Worm (Caenorhabditis elegans): ENCODE results near the gene nhr-282.

Gene nhr-282

DNA sequence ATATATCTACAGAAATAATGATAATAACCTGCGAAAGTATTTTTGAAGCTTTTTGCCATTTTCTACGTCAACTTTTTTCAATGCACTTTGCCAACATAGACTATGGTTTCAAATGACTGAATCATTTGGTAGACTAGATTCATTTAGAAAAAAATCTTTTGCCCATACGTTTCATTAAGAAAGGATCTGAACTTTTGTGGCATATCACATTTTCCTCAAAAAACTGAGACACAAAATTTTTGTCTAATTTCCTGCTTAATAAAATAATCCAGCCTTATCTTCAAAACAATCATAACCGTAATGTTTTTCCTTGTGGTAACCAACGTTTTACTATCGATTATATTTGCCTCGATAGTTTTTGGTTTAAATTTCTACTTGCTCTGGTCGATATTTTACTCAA lies 14.0 kb downstream of the nhr-282 start, which contains the start of gene srbc-51:
Gene srbc-51, plus strand, starts transcription at position 301 of the 400 bp plus-strand sequence.
- no peak for TF ChIP-seq fkh-4 (tag; optimal IDR thresholded peaks at IDR 0.05; ENCODE audit: borderline replicate concordance)
- no peak for TF ChIP-seq hlh-17 (GFP tag; optimal IDR thresholded peaks at IDR 0.05; ENCODE audit: borderline replicate concordance)
- TF ChIP-seq mdl-1 (tag; optimal IDR thresholded peaks at IDR 0.05) = no peak
- no peak for TF ChIP-seq pax-3 (tag; optimal IDR thresholded peaks at IDR 0.05)
- TF ChIP-seq zag-1 (tag; optimal IDR thresholded peaks at IDR 0.05) = no peak
- TF ChIP-seq sox-4 (tag; optimal IDR thresholded peaks at IDR 0.05) = no peak
- no peak for TF ChIP-seq mep-1 (tag; optimal IDR thresholded peaks at IDR 0.05)
- TF ChIP-seq lsy-2 (tag; optimal IDR thresholded peaks at IDR 0.05) = no peak
- no peak for TF ChIP-seq lin-15B (tag; optimal IDR thresholded peaks at IDR 0.05)
- TF ChIP-seq blmp-1 (tag; optimal IDR thresholded peaks at IDR 0.05) = no peak
- no peak for TF ChIP-seq hpl-2 (GFP tag; optimal IDR thresholded peaks at IDR 0.05)
- TF ChIP-seq nhr-90 (tag; optimal IDR thresholded peaks at IDR 0.05; ENCODE audit: poor library complexity) = no peak

DNA sequence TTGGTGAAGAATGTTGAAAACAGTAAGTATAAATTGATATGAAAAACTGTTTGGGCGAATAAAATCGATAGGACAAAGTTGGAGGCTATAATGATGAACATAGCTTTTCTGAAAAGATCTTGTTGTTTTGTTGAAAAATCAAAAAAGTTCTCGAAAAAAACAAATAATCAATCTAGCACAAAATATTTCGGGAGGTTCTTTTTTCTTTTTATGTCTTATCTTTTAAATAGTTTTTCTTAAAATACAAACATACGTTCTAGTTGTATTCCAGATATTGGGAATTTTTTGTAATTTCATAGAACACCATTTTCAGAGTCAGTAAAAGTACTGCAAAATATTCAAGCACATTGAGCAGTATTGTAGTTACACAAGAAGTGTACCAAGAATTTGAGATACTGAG lies 17.8 kb downstream of the nhr-282 start, which contains the start of gene srbc-55:
Gene srbc-55, minus strand, starts transcription at position 101 of the 400 bp plus-strand sequence.
- TF ChIP-seq ztf-11 (tag; optimal IDR thresholded peaks at IDR 0.05) = no peak
- no peak for TF ChIP-seq fkh-4 (tag; optimal IDR thresholded peaks at IDR 0.05; ENCODE audit: borderline replicate concordance)
- TF ChIP-seq swsn-7 (tag; optimal IDR thresholded peaks at IDR 0.05) = no peak
- TF ChIP-seq efl-3 (GFP tag; optimal IDR thresholded peaks at IDR 0.05) = no peak
- TF ChIP-seq lin-15B (tag; optimal IDR thresholded peaks at IDR 0.05) = no peak

DNA sequence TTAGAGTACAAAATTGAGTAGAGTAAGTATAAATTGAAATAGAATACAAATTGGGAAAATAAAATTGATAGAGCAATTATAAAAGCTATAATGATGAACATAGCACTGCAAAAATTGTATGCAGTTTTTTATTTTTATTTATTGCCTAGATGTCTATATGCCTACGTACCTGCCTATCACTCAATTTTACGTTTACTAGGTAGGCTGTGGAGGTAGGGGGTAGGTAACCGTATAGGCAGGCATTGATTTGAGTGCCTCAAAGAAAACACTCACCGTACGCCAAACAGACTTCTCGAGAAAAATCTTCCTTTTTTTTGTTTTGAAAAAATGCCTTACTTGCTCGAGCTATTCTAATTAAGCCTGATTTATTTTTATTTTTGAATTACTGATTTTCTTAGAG lies 19.5 kb downstream of the nhr-282 start, which contains the start of gene srbc-56:
Gene srbc-56, minus strand, starts transcription at position 101 of the 400 bp plus-strand sequence.
- TF ChIP-seq ceh-63 (GFP tag; optimal IDR thresholded peaks at IDR 0.05) (no peak), fkh-8 (tag; optimal IDR thresholded peaks at IDR 0.05) (no peak), grh-1 (GFP tag; IDR thresholded peaks at IDR 0.05) (no peak), unc-86 (tag; optimal IDR thresholded peaks at IDR 0.05) (no peak), blmp-1 (tag; optimal IDR thresholded peaks at IDR 0.05) (no peak), mab-9 (GFP tag; IDR thresholded peaks at IDR 0.05) (no peak), aly-2 (tag; optimal IDR thresholded peaks at IDR 0.05) (no peak), skn-1 (tag; optimal IDR thresholded peaks at IDR 0.05) (no peak), dpl-1 (GFP tag; optimal IDR thresholded peaks at IDR 0.05) (no peak), tbx-2 (tag; optimal IDR thresholded peaks at IDR 0.05) (no peak)

DNA sequence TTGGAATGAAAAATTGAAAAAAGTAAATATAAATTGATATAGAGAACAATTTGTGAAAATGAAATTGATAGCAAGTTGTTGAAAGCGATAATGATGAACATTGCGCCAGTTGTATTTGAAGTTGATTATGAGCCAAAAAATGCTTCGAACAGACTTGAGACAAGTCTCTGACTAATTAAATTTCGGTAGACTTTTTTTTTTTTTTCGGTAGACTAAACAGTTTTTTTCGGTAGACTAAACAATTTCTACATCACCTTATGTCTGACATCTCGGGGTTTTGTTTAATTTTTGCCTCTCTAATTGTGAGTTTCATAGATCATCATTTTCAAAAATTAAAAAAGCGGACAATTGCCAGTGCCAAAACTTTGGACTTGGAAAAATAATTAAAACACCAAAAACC lies 21.5 kb downstream of the nhr-282 start, which contains the start of gene srbc-54:
Gene srbc-54, minus strand, starts transcription at position 101 of the 400 bp plus-strand sequence.
- TF ChIP-seq unc-98 (GFP tag; IDR thresholded peaks at IDR 0.05) = no peak
- no peak for TF ChIP-seq nhr-77 (tag; optimal IDR thresholded peaks at IDR 0.05)
- no peak for TF ChIP-seq mep-1 (tag; optimal IDR thresholded peaks at IDR 0.05)
- no peak for TF ChIP-seq jun-1 (tag; optimal IDR thresholded peaks at IDR 0.05)
- TF ChIP-seq efl-1 (optimal IDR thresholded peaks at IDR 0.05) = no peak
- TF ChIP-seq efl-1 (GFP tag; optimal IDR thresholded peaks at IDR 0.05 in 1 of 2) = no peak
- TF ChIP-seq zip-4 (GFP tag; optimal IDR thresholded peaks at IDR 0.05) = no peak
- no peak for TF ChIP-seq hpl-2 (GFP tag; optimal IDR thresholded peaks at IDR 0.05)

DNA sequence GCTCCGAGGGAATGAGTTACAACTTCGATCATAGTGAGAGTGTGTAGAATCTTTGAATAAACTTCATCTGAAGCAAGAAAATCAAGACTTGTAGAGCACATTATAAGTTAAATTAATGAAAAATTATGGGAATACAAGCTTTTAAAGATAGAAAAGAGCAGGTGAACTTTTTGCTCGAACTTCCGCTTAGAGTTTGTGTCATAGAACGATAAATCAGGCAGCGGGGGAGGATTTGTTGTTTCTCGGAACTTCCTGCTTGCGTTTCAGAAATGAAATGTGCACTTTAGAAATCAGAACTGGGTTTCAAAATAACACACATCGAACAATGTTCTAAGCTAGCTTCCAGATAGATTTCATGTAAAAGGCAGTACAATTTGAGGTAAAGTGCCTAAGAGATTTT lies 29.0 kb downstream of the nhr-282 start, which contains the start of gene srh-149:
Gene srh-149, minus strand, starts transcription at position 101 of the 400 bp plus-strand sequence.
- peak; percentile 50 for TF ChIP-seq hlh-4 (tag; optimal IDR thresholded peaks at IDR 0.05)
- no peak for TF ChIP-seq fkh-8 (tag; optimal IDR thresholded peaks at IDR 0.05)

DNA sequence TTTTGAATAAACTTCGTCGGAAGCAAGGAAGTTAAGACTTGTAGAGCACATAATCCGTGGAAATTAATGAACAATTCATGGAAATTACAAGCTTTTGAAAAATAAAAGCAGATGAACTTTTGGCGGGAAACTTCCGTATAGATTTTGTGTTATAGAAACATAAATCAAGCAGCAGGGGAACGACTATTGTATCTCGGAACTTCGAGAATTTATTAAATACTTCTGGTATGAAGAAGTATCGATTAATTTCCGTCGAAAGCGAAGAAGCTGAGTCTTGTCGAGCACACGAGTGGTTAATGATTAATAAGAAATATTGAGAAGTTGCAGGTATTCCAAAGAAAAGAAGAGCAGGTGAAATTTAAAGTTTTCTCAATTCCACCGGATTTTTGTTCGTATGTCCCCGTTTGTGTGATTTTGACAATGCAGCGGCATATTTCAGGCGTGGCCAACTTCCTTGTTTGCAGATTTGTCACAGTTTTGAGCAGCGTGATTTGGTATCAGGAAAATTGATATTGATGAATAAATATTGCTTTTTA lies 38.3 kb downstream of the nhr-282 start, which contains the start of gene srh-147:
Gene srh-147, minus strand, starts transcription at position 51 of the 536 bp plus-strand sequence.
- peak; percentile 92 for TF ChIP-seq hlh-4 (tag; optimal IDR thresholded peaks at IDR 0.05)

Measured in whole organism, L1 larva.